Fruit fly (Drosophila melanogaster) whole organism, embryonic: Measurements from ENCODE around the gene CG1998.
A peak's percentile ranks its signal among the peaks of the same experiment; 100 is the strongest.

ENCODE experiments used
- B-H1 ChIP-seq: fragments of 200-800 bp; sonication (Bioruptor generic); IDR thresholded peaks from 3 replicates; pipeline ENCODE4 v1.3.6; 2022; ENCODE audit warnings: missing biosample characterization, missing genetic modification characterization
- Blimp-1 ChIP-seq: fragments of 200-800 bp; sonication (Bioruptor generic); optimal IDR thresholded peaks from 3 replicates; lab custom pipeline; 2018; ENCODE audit warnings: missing biosample characterization, missing genetic modification characterization, mild to moderate bottlenecking, moderate library complexity, missing genetic modification reagents
- CG1024 ChIP-seq: fragments of 200-800 bp; sonication (Bioruptor generic); IDR thresholded peaks from 2 replicates; pipeline ENCODE4 v1.3.6; 2022; ENCODE audit warnings: missing biosample characterization, missing genetic modification characterization
- CG10321 ChIP-seq: fragments of 200-800 bp; sonication (Bioruptor generic); IDR thresholded peaks from 2 replicates; pipeline ENCODE4 v1.3.6; 2022; ENCODE audit warnings: missing biosample characterization, missing genetic modification characterization
- CG11093 ChIP-seq: fragments of 200-800 bp; sonication (Bioruptor generic); IDR thresholded peaks from 3 replicates; pipeline ENCODE4 v1.3.6; 2022; ENCODE audit warnings: missing biosample characterization, missing genetic modification characterization
- CG13296 ChIP-seq: fragments of 200-800 bp; sonication (Bioruptor generic); optimal IDR thresholded peaks from 3 replicates; lab custom pipeline; 2018; ENCODE audit warnings: missing biosample characterization, mild to moderate bottlenecking, missing genetic modification characterization
- CG13424 ChIP-seq: fragments of 200-800 bp; sonication (Bioruptor generic); optimal IDR thresholded peaks from 2 replicates; lab custom pipeline; 2019; ENCODE audit warnings: missing biosample characterization, mild to moderate bottlenecking, missing genetic modification characterization, moderate library complexity
- CG17328 ChIP-seq: fragments of 200-800 bp; sonication (Bioruptor generic); IDR thresholded peaks from 2 replicates; pipeline ENCODE4 v1.3.6; 2022; ENCODE audit warnings: missing biosample characterization, missing genetic modification characterization
- CG18599 ChIP-seq: fragments of 200-800 bp; sonication (Bioruptor generic); optimal IDR thresholded peaks from 3 replicates; lab custom pipeline; 2017; ENCODE audit warnings: missing biosample characterization, missing genetic modification characterization, mild to moderate bottlenecking, moderate library complexity, missing genetic modification reagents
- CG18619 ChIP-seq: fragments of 200-800 bp; sonication (Bioruptor generic); optimal IDR thresholded peaks from 3 replicates; lab custom pipeline; 2017; ENCODE audit warnings: missing biosample characterization, mild to moderate bottlenecking, missing genetic modification characterization
- CG2875 ChIP-seq: fragments of 200-800 bp; sonication (Bioruptor generic); optimal IDR thresholded peaks from 2 replicates; lab custom pipeline; 2017; ENCODE audit warnings: missing biosample characterization, mild to moderate bottlenecking, missing genetic modification characterization, missing genetic modification reagents
- CG3163 ChIP-seq: fragments of 200-800 bp; sonication (Bioruptor generic); optimal IDR thresholded peaks from 3 replicates; lab custom pipeline; 2016; ENCODE audit warnings: missing biosample characterization, missing genetic modification characterization
- CG32772 ChIP-seq: fragments of 200-800 bp; sonication (Bioruptor generic); IDR thresholded peaks from 2 replicates; pipeline ENCODE4 v1.3.6; 2022; ENCODE audit warnings: missing biosample characterization, missing genetic modification characterization
- CG3995 ChIP-seq: fragments of 200-800 bp; sonication (Bioruptor generic); optimal IDR thresholded peaks from 3 replicates; lab custom pipeline; 2016; ENCODE audit warnings: missing biosample characterization, missing genetic modification characterization
- CG4404 ChIP-seq: fragments of 200-800 bp; sonication (Bioruptor generic); IDR thresholded peaks from 2 replicates; pipeline ENCODE4 v1.3.6; 2022; ENCODE audit warnings: missing biosample characterization, missing genetic modification characterization
- CG6683 ChIP-seq: fragments of 200-800 bp; sonication (Bioruptor generic); optimal IDR thresholded peaks from 2 replicates; lab custom pipeline; 2017; ENCODE audit warnings: missing biosample characterization, mild to moderate bottlenecking, missing genetic modification characterization, missing genetic modification reagents
- CG8924 ChIP-seq: fragments of 200-800 bp; optimal IDR thresholded peaks from 3 replicates; lab custom pipeline; 2019; ENCODE audit warnings: missing biosample characterization, mild to moderate bottlenecking, missing genetic modification characterization, moderate library complexity
- Camta ChIP-seq: fragments of 200-800 bp; sonication (Bioruptor generic); optimal IDR thresholded peaks from 2 replicates; lab custom pipeline; 2016; ENCODE audit warnings: missing biosample characterization, missing genetic modification characterization
- Chrac-16 ChIP-seq: fragments of 200-800 bp; sonication (Bioruptor generic); optimal IDR thresholded peaks from 3 replicates; lab custom pipeline; 2016; ENCODE audit warnings: missing biosample characterization, missing genetic modification characterization
- Dek ChIP-seq: fragments of 200-800 bp; sonication (Bioruptor generic); optimal IDR thresholded peaks from 3 replicates; lab custom pipeline; 2019; ENCODE audit warnings: missing biosample characterization, mild to moderate bottlenecking, missing genetic modification characterization, moderate library complexity
- Dref ChIP-seq: fragments of 200-800 bp; sonication (Bioruptor generic); IDR thresholded peaks from 2 replicates; pipeline ENCODE4 v1.3.6; 2022; ENCODE audit warnings: missing biosample characterization, missing genetic modification characterization
- Eip74EF ChIP-seq, 2 experiments: fragments of 200-800 bp in 1 of 2; fragments of >200 bp in 1 of 2; sonication (Bioruptor generic) in 1 of 2; optimal IDR thresholded peaks; 2 replicates each; lab custom pipeline; 2017 to 2019; ENCODE audit warnings: missing biosample characterization in 2 of 2, missing genetic modification characterization in 2 of 2, mild to moderate bottlenecking in 1 of 2, moderate library complexity in 1 of 2
- Elba2 ChIP-seq: fragments of 200-800 bp; sonication (Bioruptor generic); optimal IDR thresholded peaks from 3 replicates; lab custom pipeline; 2016; ENCODE audit warnings: missing biosample characterization, missing genetic modification characterization
- Fer2 ChIP-seq: fragments of 200-800 bp; sonication (Bioruptor generic); optimal IDR thresholded peaks from 2 replicates; lab custom pipeline; 2018; ENCODE audit warnings: missing biosample characterization, mild to moderate bottlenecking, missing genetic modification characterization, moderate library complexity
- Neu2 ChIP-seq: fragments of 200-800 bp; sonication (Bioruptor generic); optimal IDR thresholded peaks from 3 replicates; lab custom pipeline; 2016; ENCODE audit warnings: missing biosample characterization, missing genetic modification characterization, borderline replicate concordance
- PHDP ChIP-seq: fragments of 200-800 bp; sonication (Bioruptor generic); optimal IDR thresholded peaks from 3 replicates; lab custom pipeline; 2018; ENCODE audit warnings: missing biosample characterization, mild to moderate bottlenecking, missing genetic modification characterization, moderate library complexity
- Pdp1 ChIP-seq, 2 experiments: fragments of 200-800 bp; sonication (Bioruptor generic); optimal IDR thresholded peaks; 3 replicates each; lab custom pipeline; 2016; ENCODE audit warnings: missing biosample characterization in 2 of 2, missing genetic modification characterization in 2 of 2, mild to moderate bottlenecking in 1 of 2, moderate library complexity in 1 of 2
- Sin3A ChIP-seq: fragments of >200 bp; optimal IDR thresholded peaks from 2 replicates; lab custom pipeline; 2018
- Stat92E ChIP-seq, 3 experiments: fragments of >200 bp in 2 of 3; fragments of 200-800 bp in 1 of 3; sonication (Bioruptor generic) in 1 of 3; optimal IDR thresholded peaks; 2 replicates each; lab custom pipeline; 2017 to 2019; ENCODE audit warnings: missing biosample characterization in 3 of 3, missing genetic modification characterization in 3 of 3, mild to moderate bottlenecking in 1 of 3, moderate library complexity in 1 of 3
- TFAM ChIP-seq: fragments of 200-800 bp; sonication (Bioruptor generic); optimal IDR thresholded peaks from 2 replicates; lab custom pipeline; 2017; ENCODE audit warnings: missing biosample characterization, missing genetic modification characterization, inconsistent platforms
- Tbp ChIP-seq: fragments of >200 bp; optimal IDR thresholded peaks from 2 replicates; lab custom pipeline; 2018; ENCODE audit warnings: missing biosample characterization, missing genetic modification characterization
- Usf ChIP-seq: fragments of 200-800 bp; sonication (Bioruptor generic); optimal IDR thresholded peaks from 2 replicates; lab custom pipeline; 2017; ENCODE audit warnings: missing genotype, missing biosample characterization, missing genetic modification characterization
- amos ChIP-seq: fragments of 200-800 bp; sonication (Bioruptor generic); IDR thresholded peaks from 2 replicates; pipeline ENCODE4 v1.3.6; 2022; ENCODE audit warnings: missing biosample characterization, missing genetic modification characterization; ENCODE audit not compliant: partially characterized antibody
- chif ChIP-seq, 2 experiments: fragments of 200-800 bp; sonication (Bioruptor generic); optimal IDR thresholded peaks; 3 replicates each; lab custom pipeline; 2016; ENCODE audit warnings: missing biosample characterization in 2 of 2, missing genetic modification characterization in 2 of 2
- chinmo ChIP-seq: fragments of 200-800 bp; sonication (Bioruptor generic); IDR thresholded peaks from 4 replicates; pipeline ENCODE4 v1.3.6; 2022; ENCODE audit warnings: missing biosample characterization, missing genetic modification characterization; ENCODE audit not compliant: partially characterized antibody
- croc ChIP-seq: fragments of 200-800 bp; sonication (Bioruptor generic); conservative IDR thresholded peaks from 3 replicates; pipeline ENCODE4 v1.3.6; 2022; ENCODE audit warnings: missing biosample characterization, missing genetic modification characterization
- da ChIP-seq: fragments of 200-800 bp; sonication (Bioruptor generic); optimal IDR thresholded peaks from 2 replicates; lab custom pipeline; 2016; ENCODE audit warnings: missing biosample characterization, missing genetic modification characterization
- dmrt11E ChIP-seq: fragments of 200-800 bp; sonication (Bioruptor generic); optimal IDR thresholded peaks from 3 replicates; lab custom pipeline; 2018; ENCODE audit warnings: missing biosample characterization, mild to moderate bottlenecking, missing genetic modification characterization, moderate library complexity
- ems ChIP-seq: fragments of 200-800 bp; sonication (Bioruptor generic); optimal IDR thresholded peaks from 3 replicates; lab custom pipeline; 2016; ENCODE audit warnings: missing biosample characterization, missing genetic modification characterization
- fd96Cb ChIP-seq: fragments of 200-800 bp; sonication (Bioruptor generic); optimal IDR thresholded peaks from 2 replicates; lab custom pipeline; 2018; ENCODE audit warnings: missing biosample characterization, mild to moderate bottlenecking, missing genetic modification characterization, moderate library complexity
- gem ChIP-seq: fragments of 200-800 bp; sonication (Bioruptor generic); optimal IDR thresholded peaks from 2 replicates; lab custom pipeline; 2019; ENCODE audit warnings: missing biosample characterization, mild to moderate bottlenecking, missing genetic modification characterization, moderate library complexity
- grau ChIP-seq: fragments of 200-800 bp; optimal IDR thresholded peaks from 3 replicates; lab custom pipeline; 2019; ENCODE audit warnings: missing biosample characterization, mild to moderate bottlenecking, missing genetic modification characterization, moderate library complexity
- jumu ChIP-seq: fragments of 200-800 bp; sonication (Bioruptor generic); optimal IDR thresholded peaks from 3 replicates; lab custom pipeline; 2016; ENCODE audit warnings: missing biosample characterization, missing genetic modification characterization
- onecut ChIP-seq: fragments of 200-800 bp; sonication (Bioruptor generic); IDR thresholded peaks from 2 replicates; pipeline ENCODE4 v1.3.6; 2022; ENCODE audit warnings: missing biosample characterization, missing genetic modification characterization
- p53 ChIP-seq: fragments of 200-800 bp; sonication (Bioruptor generic); optimal IDR thresholded peaks from 2 replicates; lab custom pipeline; 2016; ENCODE audit warnings: missing biosample characterization, missing genetic modification characterization
- salm ChIP-seq: fragments of 200-800 bp; sonication (Bioruptor generic); optimal IDR thresholded peaks from 2 replicates; lab custom pipeline; 2018; ENCODE audit warnings: missing biosample characterization, mild to moderate bottlenecking, missing genetic modification characterization
- so ChIP-seq: fragments of 200-800 bp; sonication (Bioruptor generic); IDR thresholded peaks from 3 replicates; pipeline ENCODE4 v1.3.6; 2022; ENCODE audit warnings: missing biosample characterization, missing genetic modification characterization
- stc ChIP-seq: fragments of 200-800 bp; sonication (Bioruptor generic); IDR thresholded peaks from 2 replicates; pipeline ENCODE4 v1.3.6; 2022; ENCODE audit warnings: missing biosample characterization, missing genetic modification characterization

The CG1998 gene

DNA sequence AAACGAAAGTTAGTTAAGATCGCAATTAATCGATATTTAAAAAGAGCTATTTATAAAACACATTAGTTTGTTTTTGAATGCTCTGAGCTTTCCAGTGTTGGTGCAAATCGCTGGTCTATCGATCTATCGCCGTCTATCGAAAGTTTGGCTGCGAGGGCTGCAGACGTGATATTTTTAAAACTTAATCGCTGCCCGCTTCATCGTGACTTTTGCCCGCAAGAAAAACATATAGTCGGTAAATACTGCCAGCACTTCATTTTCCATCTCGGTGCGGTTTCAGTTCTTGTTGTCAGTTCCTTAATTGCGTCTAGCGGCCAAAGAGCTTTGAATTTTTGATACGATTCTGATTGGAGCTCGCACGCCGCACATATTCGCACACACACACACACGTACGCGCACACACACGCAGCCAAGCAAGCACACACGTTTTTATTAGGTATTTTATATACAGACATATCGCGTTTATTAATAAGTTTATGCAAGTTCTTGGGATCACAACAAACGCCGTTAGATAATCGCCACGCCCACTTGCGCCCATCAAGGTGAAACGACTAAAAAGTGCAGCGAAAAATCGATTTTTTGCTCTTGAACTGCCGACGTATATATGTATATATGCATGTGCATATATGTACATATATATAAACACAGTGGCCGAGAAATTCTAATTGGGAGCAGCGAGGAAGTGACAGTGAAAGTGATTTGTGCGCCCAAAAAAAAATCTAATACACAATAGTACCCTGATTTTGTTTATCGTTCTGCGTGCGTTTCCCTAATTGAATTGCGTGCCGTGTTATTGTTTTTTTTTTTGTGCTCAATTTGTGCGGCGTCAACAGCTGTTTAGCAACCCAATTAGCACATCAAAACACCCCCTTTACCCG, 41.8 kb downstream of the CG1998 start (continued):
- TF ChIP-seq CG2875 (GFP tag; lab: Kevin White, UChicago) (no peak), Dek (tag; lab: Kevin White, UChicago) (no peak), Chrac-16 (GFP tag; lab: Kevin White, UChicago) (no peak), CG18619 (GFP tag; lab: Kevin White, UChicago) (no peak), CG3163 (GFP tag; lab: Kevin White, UChicago) (no peak), Usf (no peak), stc (GFP tag; lab: Robert Waterston, UW) (no peak; the same call in 1 of the 2 replicates), Neu2 (GFP tag; lab: Kevin White, UChicago) (no peak), CG18599 (GFP tag; lab: Kevin White, UChicago) (no peak), CG13424 (no peak), Pdp1 (GFP tag; optimal IDR thresholded peaks at IDR 0.05; lab: Kevin White, UChicago) (peak; percentile 9 to 45), Blimp-1 (peak; percentile 72), Eip74EF (GFP tag; optimal IDR thresholded peaks at IDR 0.05; lab: Kevin White, UChicago) (no peak), CG8924 (tag; lab: Kevin White, UChicago) (no peak), chinmo (0 out of 4 replicates have a peak, but pooled peaks have one; percentile 50), CG6683 (no peak), amos (GFP tag; lab: Robert Waterston, UW) (peak; percentile 66; the same call in 1 of the 2 replicates), fd96Cb (tag; lab: Kevin White, UChicago) (no peak), TFAM (GFP tag; lab: Kevin White, UChicago) (no peak), Elba2 (GFP tag; lab: Kevin White, UChicago) (no peak), CG1024 (no peak), onecut (peak; percentile 81), CG3995 (GFP tag; lab: Kevin White, UChicago) (peak; percentile 96), so (GFP tag; lab: Robert Waterston, UW) (0 out of 3 replicates have a peak, but pooled peaks have one; percentile 49), croc (GFP tag; lab: Robert Waterston, UW) (no peak), Dref (peak; percentile 82), grau (tag; lab: Kevin White, UChicago) (peak; percentile 13), PHDP (no peak), Tbp (GFP tag; lab: Kevin White, UChicago) (no peak), B-H1 (no peak), da (GFP tag; lab: Kevin White, UChicago) (no peak), Fer2 (tag; lab: Kevin White, UChicago) (no peak), dmrt11E (no peak), ems (GFP tag; lab: Kevin White, UChicago) (no peak), Camta (GFP tag; lab: Kevin White, UChicago) (no peak), salm (tag; lab: Kevin White, UChicago) (no peak), CG4404 (GFP tag; lab: Robert Waterston, UW) (no peak), CG11093 (GFP tag; lab: Robert Waterston, UW) (no peak), jumu (GFP tag; lab: Kevin White, UChicago) (no peak), CG32772 (no peak), CG17328 (GFP tag; lab: Robert Waterston, UW) (no peak), CG10321 (GFP tag; lab: Robert Waterston, UW) (no peak), p53 (GFP tag; lab: Kevin White, UChicago) (no peak), gem (peak; percentile 14), CG13296 (GFP tag; lab: Kevin White, UChicago) (no peak), chif (GFP tag; optimal IDR thresholded peaks at IDR 0.05; lab: Kevin White, UChicago) (no peak), Sin3A (no peak), Stat92E (GFP tag; optimal IDR thresholded peaks at IDR 0.05; lab: Kevin White, UChicago) (peak in 1 of 3 experiments; percentile 27)
